Worm (Caenorhabditis elegans) whole organism, young adult: ENCODE measurements around the gene rps-21.

Source experiments
- B0261.1 ChIP-seq: sonication (generic microtip); optimal IDR thresholded peaks from 2 replicates; lab custom pipeline; 2016; ENCODE audit warnings: mild to moderate bottlenecking, missing genetic modification characterization, moderate library complexity, missing compliant biosample characterization
- D2030.7 ChIP-seq: fragments of 200-800 bp; sonication (Bioruptor generic); IDR thresholded peaks from 2 replicates; pipeline ENCODE4 v1.3.6; 2022; ENCODE audit warnings: missing genetic modification reagents, missing genetic modification characterization, missing compliant biosample characterization
- F23B12.7 ChIP-seq: sonication (generic microtip); optimal IDR thresholded peaks from 2 replicates; lab custom pipeline; 2017; ENCODE audit warnings: missing genetic modification characterization, mild to moderate bottlenecking, missing compliant biosample characterization, antibody characterized with exemption, moderate library complexity; ENCODE audit not compliant: insufficient read depth
- F33H1.4 ChIP-seq: fragments of 200-800 bp; sonication (Bioruptor generic); IDR thresholded peaks from 2 replicates; pipeline ENCODE4 v1.3.6; 2022; ENCODE audit warnings: missing genetic modification reagents, missing genetic modification characterization, missing compliant biosample characterization
- F49E8.2 ChIP-seq: sonication (generic microtip); optimal IDR thresholded peaks from 3 replicates; lab custom pipeline; 2017; ENCODE audit warnings: missing genetic modification characterization, mild to moderate bottlenecking, missing compliant biosample characterization, antibody characterized with exemption, moderate library complexity; ENCODE audit not compliant: insufficient read depth
- F57A8.1 ChIP-seq: fragments of 200-800 bp; sonication (Bioruptor generic); optimal IDR thresholded peaks from 2 replicates; lab custom pipeline; 2018; ENCODE audit warnings: mild to moderate bottlenecking, missing genetic modification characterization, moderate library complexity, missing compliant biosample characterization
- F57C9.4 ChIP-seq: sonication (generic microtip); optimal IDR thresholded peaks from 2 replicates; lab custom pipeline; 2017; ENCODE audit warnings: mild to moderate bottlenecking, missing genetic modification characterization, missing compliant biosample characterization
- K11D2.4 ChIP-seq: fragments of 200-800 bp; sonication (Bioruptor generic); IDR thresholded peaks from 2 replicates; pipeline ENCODE4 v1.3.6; 2022; ENCODE audit warnings: missing genetic modification reagents, missing genetic modification characterization, missing compliant biosample characterization
- K12H6.12 ChIP-seq: fragments of 200-800 bp; sonication (Bioruptor generic); optimal IDR thresholded peaks from 2 replicates; lab custom pipeline; 2018; ENCODE audit warnings: mild to moderate bottlenecking, missing genetic modification characterization, missing compliant biosample characterization
- Y79H2A.3 ChIP-seq: fragments of 200-800 bp; sonication (Bioruptor generic); conservative IDR thresholded peaks from 2 replicates; pipeline ENCODE4 v1.3.6; 2022; ENCODE audit warnings: missing genetic modification reagents, missing genetic modification characterization, missing compliant biosample characterization
- aptf-2 ChIP-seq: fragments of 200-800 bp; sonication (Bioruptor generic); conservative IDR thresholded peaks from 2 replicates; pipeline ENCODE4 v1.3.6; 2022; ENCODE audit warnings: missing genetic modification reagents, missing genetic modification characterization, missing compliant biosample characterization
- atf-7 ChIP-seq: sonication (generic microtip); optimal IDR thresholded peaks from 2 replicates; lab custom pipeline; 2017; ENCODE audit warnings: mild to moderate bottlenecking, missing genetic modification characterization, missing compliant biosample characterization
- athp-1 ChIP-seq: sonication (generic microtip); optimal IDR thresholded peaks from 2 replicates; lab custom pipeline; 2017; ENCODE audit warnings: mild to moderate bottlenecking, missing genetic modification characterization, missing compliant biosample characterization
- attf-3 ChIP-seq: fragments of 200-800 bp; sonication (Bioruptor generic); conservative IDR thresholded peaks from 2 replicates; pipeline ENCODE4 v1.3.6; 2022; ENCODE audit warnings: missing genetic modification reagents, missing genetic modification characterization, missing compliant biosample characterization
- ceh-58 ChIP-seq: fragments of 200-800 bp; sonication (Bioruptor generic); IDR thresholded peaks from 2 replicates; pipeline ENCODE4 v1.3.6; 2022; ENCODE audit warnings: missing genetic modification characterization, missing compliant biosample characterization
- ceh-79 ChIP-seq: sonication (generic microtip); optimal IDR thresholded peaks from 2 replicates; lab custom pipeline; 2017; ENCODE audit warnings: mild to moderate bottlenecking, missing genetic modification characterization, missing compliant biosample characterization
- ceh-91 ChIP-seq: fragments of 200-800 bp; sonication (Bioruptor generic); IDR thresholded peaks from 2 replicates; pipeline ENCODE4 v1.3.6; 2022; ENCODE audit warnings: missing genetic modification reagents, missing genetic modification characterization, missing compliant biosample characterization
- chd-7 ChIP-seq: sonication (generic microtip); optimal IDR thresholded peaks from 2 replicates; lab custom pipeline; 2016; ENCODE audit warnings: mild to moderate bottlenecking, missing genetic modification characterization, moderate library complexity, missing compliant biosample characterization
- dpff-1 ChIP-seq: sonication (generic microtip); optimal IDR thresholded peaks from 2 replicates; lab custom pipeline; 2017; ENCODE audit warnings: mild to moderate bottlenecking, missing genetic modification characterization, missing compliant biosample characterization
- dpl-1 ChIP-seq: fragments of 150-350 bp; optimal IDR thresholded peaks from 2 replicates; lab custom pipeline; 2014; ENCODE audit warnings: missing biosample characterization, missing genetic modification reagents, missing genetic modification characterization
- egl-18 ChIP-seq: fragments of 200-800 bp; sonication (Bioruptor generic); IDR thresholded peaks from 2 replicates; pipeline ENCODE4 v1.3.6; 2022; ENCODE audit warnings: missing genetic modification reagents, missing genetic modification characterization, missing compliant biosample characterization
- egl-44 ChIP-seq: fragments of 200-800 bp; sonication (Bioruptor generic); IDR thresholded peaks from 2 replicates; pipeline ENCODE4 v1.3.6; 2022; ENCODE audit warnings: missing genetic modification reagents, missing genetic modification characterization, missing compliant biosample characterization
- egrh-3 ChIP-seq: fragments of 200-800 bp; sonication (Bioruptor generic); IDR thresholded peaks from 2 replicates; pipeline ENCODE4 v1.3.6; 2022; ENCODE audit warnings: missing genetic modification reagents, missing genetic modification characterization, missing compliant biosample characterization
- ets-4 ChIP-seq: fragments of 200-800 bp; sonication (Bioruptor generic); optimal IDR thresholded peaks from 2 replicates; lab custom pipeline; 2018; ENCODE audit warnings: mild to moderate bottlenecking, missing genetic modification characterization, missing compliant biosample characterization
- fkh-3 ChIP-seq: sonication (generic microtip); optimal IDR thresholded peaks from 2 replicates; lab custom pipeline; 2016; ENCODE audit warnings: mild to moderate bottlenecking, missing genetic modification characterization, missing compliant biosample characterization
- gei-17 ChIP-seq: fragments of 200-800 bp; sonication (Bioruptor generic); optimal IDR thresholded peaks from 2 replicates; lab custom pipeline; 2018; ENCODE audit warnings: mild to moderate bottlenecking, missing genetic modification characterization, missing compliant biosample characterization
- him-1 ChIP-seq: sonication (generic microtip); optimal IDR thresholded peaks from 2 replicates; lab custom pipeline; 2016; ENCODE audit warnings: missing genotype, missing genetic modification reagents, missing genetic modification characterization, missing compliant biosample characterization
- hlh-12 ChIP-seq: sonication (generic microtip); optimal IDR thresholded peaks from 2 replicates; lab custom pipeline; 2016; ENCODE audit warnings: missing genetic modification characterization, missing compliant biosample characterization
- hlh-26 ChIP-seq: fragments of 200-800 bp; sonication (Bioruptor generic); conservative IDR thresholded peaks from 2 replicates; pipeline ENCODE4 v1.3.6; 2022; ENCODE audit warnings: missing genetic modification reagents, missing genetic modification characterization, missing compliant biosample characterization
- hmg-20 ChIP-seq: fragments of 200-800 bp; sonication (Bioruptor generic); IDR thresholded peaks from 2 replicates; pipeline ENCODE4 v1.3.6; 2022; ENCODE audit warnings: missing genetic modification reagents, missing genetic modification characterization, missing compliant biosample characterization
- hsf-1 ChIP-seq: fragments of 200-800 bp; sonication (Bioruptor generic); IDR thresholded peaks from 2 replicates; pipeline ENCODE4 v1.3.6; 2022; ENCODE audit warnings: missing genetic modification reagents, missing genetic modification characterization, missing compliant biosample characterization
- let-607 ChIP-seq, 2 experiments: fragments of 200-800 bp in 1 of 2; sonication (Bioruptor generic) in 1 of 2; sonication (generic microtip) in 1 of 2; optimal IDR thresholded peaks; 2 replicates each; lab custom pipeline; 2016 to 2018; ENCODE audit warnings: mild to moderate bottlenecking in 2 of 2, missing compliant biosample characterization in 2 of 2, missing genetic modification characterization in 2 of 2, moderate library complexity in 2 of 2, missing genotype in 1 of 2
- lin-35 ChIP-seq, 3 experiments: fragments of 150-350 bp in 2 of 3; sonication (generic microtip) in 1 of 3; optimal IDR thresholded peaks; 2 replicates each; lab custom pipeline; 2014 to 2018; ENCODE audit warnings: missing biosample characterization in 3 of 3, missing genetic modification characterization in 3 of 3, missing genetic modification reagents in 3 of 3
- madf-3 ChIP-seq: fragments of 200-800 bp; sonication (Bioruptor generic); IDR thresholded peaks from 2 replicates; pipeline ENCODE4 v1.3.6; 2022; ENCODE audit warnings: missing genetic modification reagents, missing genetic modification characterization, missing compliant biosample characterization
- madf-6 ChIP-seq: fragments of 200-800 bp; sonication (Bioruptor generic); IDR thresholded peaks from 2 replicates; pipeline ENCODE4 v1.3.6; 2022; ENCODE audit warnings: missing genetic modification reagents, missing genetic modification characterization, missing compliant biosample characterization
- mxl-1 ChIP-seq: sonication (generic microtip); optimal IDR thresholded peaks from 2 replicates; lab custom pipeline; 2016; ENCODE audit warnings: missing genetic modification characterization, missing compliant biosample characterization
- nfya-1 ChIP-seq: sonication (generic microtip); optimal IDR thresholded peaks from 2 replicates; lab custom pipeline; 2017; ENCODE audit warnings: antibody characterized with exemption, missing compliant biosample characterization, missing genetic modification characterization, borderline replicate concordance; ENCODE audit not compliant: insufficient read depth
- nhr-120 ChIP-seq: fragments of 200-800 bp; sonication (Bioruptor generic); IDR thresholded peaks from 2 replicates; pipeline ENCODE4 v1.3.6; 2022; ENCODE audit warnings: missing genetic modification characterization, missing compliant biosample characterization
- pbrm-1 ChIP-seq: fragments of 200-800 bp; sonication (Bioruptor generic); IDR thresholded peaks from 2 replicates; pipeline ENCODE4 v1.3.6; 2022; ENCODE audit warnings: missing genetic modification reagents, missing genetic modification characterization, missing compliant biosample characterization
- rcor-1 ChIP-seq: fragments of 200-800 bp; sonication (Bioruptor generic); IDR thresholded peaks from 2 replicates; pipeline ENCODE4 v1.3.6; 2022; ENCODE audit warnings: missing genetic modification reagents, missing genetic modification characterization, missing compliant biosample characterization
- sdz-38 ChIP-seq: sonication (generic microtip); optimal IDR thresholded peaks from 2 replicates; lab custom pipeline; 2016; ENCODE audit warnings: missing genotype, missing genetic modification characterization, missing compliant biosample characterization
- snpc-1.1 ChIP-seq: sonication (generic microtip); optimal IDR thresholded peaks from 2 replicates; lab custom pipeline; 2017; ENCODE audit warnings: missing genetic modification characterization, mild to moderate bottlenecking, missing compliant biosample characterization, antibody characterized with exemption, moderate library complexity, missing genotype, missing genetic modification reagents; ENCODE audit not compliant: insufficient read depth
- snpc-1.3 ChIP-seq: sonication (generic microtip); optimal IDR thresholded peaks from 2 replicates; lab custom pipeline; 2017; ENCODE audit warnings: missing genetic modification characterization, mild to moderate bottlenecking, missing compliant biosample characterization, antibody characterized with exemption, moderate library complexity, missing genotype, missing genetic modification reagents; ENCODE audit not compliant: insufficient read depth
- snpc-4 ChIP-seq, 5 experiments: fragments of 150-350 bp in 1 of 5; sonication (generic microtip) in 4 of 5; optimal IDR thresholded peaks; 2 replicates each; lab custom pipeline; 2014 to 2018; ENCODE audit warnings: missing genetic modification characterization in 5 of 5, missing biosample characterization in 3 of 5, antibody characterized with exemption in 2 of 5, mild to moderate bottlenecking in 2 of 5, missing compliant biosample characterization in 2 of 5, missing genotype in 2 of 5, moderate library complexity in 2 of 5, missing genetic modification reagents in 1 of 5
- tlf-1 ChIP-seq: fragments of 200-800 bp; sonication (Bioruptor generic); optimal IDR thresholded peaks from 2 replicates; lab custom pipeline; 2018; ENCODE audit warnings: mild to moderate bottlenecking, missing genetic modification characterization, missing compliant biosample characterization
- ztf-26 ChIP-seq: sonication (generic microtip); optimal IDR thresholded peaks from 2 replicates; lab custom pipeline; 2017; ENCODE audit warnings: missing genetic modification characterization, missing compliant biosample characterization

The rps-21 gene

DNA sequence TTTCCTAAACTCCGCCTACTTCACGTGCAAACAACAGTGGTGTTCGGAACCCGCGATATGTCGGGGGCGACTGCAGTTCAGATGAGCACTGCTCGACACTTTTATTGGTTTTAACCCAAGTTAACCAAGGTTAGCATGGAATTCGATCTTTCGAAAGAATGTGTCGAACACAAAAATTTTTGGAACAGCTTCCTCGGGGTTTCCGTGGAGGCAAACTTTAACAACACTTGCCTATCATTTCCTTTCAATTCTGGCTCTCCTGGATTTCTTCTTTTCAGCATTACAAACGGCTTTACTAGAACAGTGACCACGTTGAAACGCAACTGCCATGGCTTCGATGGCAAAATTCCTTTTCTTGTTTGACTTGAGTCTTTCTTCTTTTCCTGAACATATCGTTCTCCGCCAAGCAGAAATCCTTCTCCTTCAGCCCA lies 48.1 kb downstream of the rps-21 start:
- TF ChIP-seq attf-3 (GFP tag; lab: Robert Waterston, UW) (peak; percentile 61; the same call in 1 of the 2 replicates), egrh-3 (GFP tag; lab: Robert Waterston, UW) (peak; percentile 38; the same call in 1 of the 2 replicates), F33H1.4 (peak; percentile 51; the same call in 1 of the 2 replicates), athp-1 (tag; lab: Kevin White, UChicago) (peak; percentile 47), hsf-1 (GFP tag; lab: Robert Waterston, UW) (peak; percentile 75), egl-18 (GFP tag; lab: Robert Waterston, UW) (0 out of 2 replicates have a peak, but pooled peaks have one; percentile 32), snpc-1.3 (tag; lab: Kevin White, UChicago) (peak; percentile 95), fkh-3 (tag; lab: Kevin White, UChicago) (peak; percentile 92), hlh-26 (GFP tag; lab: Robert Waterston, UW) (no peak), lin-35 (GFP tag; optimal IDR thresholded peaks at IDR 0.05; lab: Kevin White, UChicago) (peak in 1 of 3 experiments; percentile 27), F49E8.2 (tag; lab: Kevin White, UChicago) (peak; percentile 85), ets-4 (peak; percentile 44), let-607 (tag; optimal IDR thresholded peaks at IDR 0.05; lab: Kevin White, UChicago) (peak in 1 of 2 experiments; percentile 30), F23B12.7 (tag; lab: Kevin White, UChicago) (peak; percentile 75), D2030.7 (GFP tag; lab: Robert Waterston, UW) (peak; percentile 97), ztf-26 (tag; lab: Kevin White, UChicago) (peak; percentile 1), K12H6.12 (no peak), tlf-1 (GFP tag; lab: Kevin White, UChicago) (peak; percentile 76), dpl-1 (GFP tag; lab: Kevin White, UChicago) (no peak), hmg-20 (0 out of 2 replicates have a peak, but pooled peaks have one; percentile 31), rcor-1 (GFP tag; lab: Robert Waterston, UW) (peak; percentile 86), nhr-120 (GFP tag; lab: Robert Waterston, UW) (no peak), mxl-1 (tag; lab: Kevin White, UChicago) (peak; percentile 6), chd-7 (tag; lab: Kevin White, UChicago) (peak; percentile 40), egl-44 (GFP tag; lab: Robert Waterston, UW) (0 out of 2 replicates have a peak, but pooled peaks have one; percentile 18), nfya-1 (tag; lab: Kevin White, UChicago) (no peak), K11D2.4 (GFP tag; lab: Robert Waterston, UW) (no peak), pbrm-1 (GFP tag; lab: Robert Waterston, UW) (peak; percentile 98), madf-6 (GFP tag; lab: Robert Waterston, UW) (peak; percentile 88), aptf-2 (GFP tag; lab: Robert Waterston, UW) (peak; percentile 29; the same call in 1 of the 2 replicates), ceh-58 (GFP tag; lab: Robert Waterston, UW) (no peak), ceh-91 (no peak), him-1 (tag; lab: Kevin White, UChicago) (peak; percentile 91), snpc-4 (GFP tag; optimal IDR thresholded peaks at IDR 0.05; lab: Kevin White, UChicago) (peak; percentile 98), snpc-4 (tag; optimal IDR thresholded peaks at IDR 0.05; lab: Kevin White, UChicago) (peak; percentile 98 to 100 (median 99)), atf-7 (tag; lab: Kevin White, UChicago) (peak; percentile 63), ceh-79 (peak; percentile 41), gei-17 (peak; percentile 49), Y79H2A.3 (GFP tag; lab: Robert Waterston, UW) (no peak), F57A8.1 (GFP tag; lab: Kevin White, UChicago) (no peak), madf-3 (GFP tag; lab: Robert Waterston, UW) (no peak), hlh-12 (tag; lab: Kevin White, UChicago) (no peak), snpc-1.1 (tag; lab: Kevin White, UChicago) (peak; percentile 100), sdz-38 (tag; lab: Kevin White, UChicago) (no peak), dpff-1 (tag; lab: Kevin White, UChicago) (peak; percentile 90), F57C9.4 (tag; lab: Kevin White, UChicago) (peak; percentile 40), B0261.1 (tag; lab: Kevin White, UChicago) (peak; percentile 3)
